Fruit fly (Drosophila melanogaster) whole organism, wandering third instar larva: ENCODE measurements around the gene CG15213.

Source experiments
- HLH106 ChIP-seq: fragments of 200-800 bp; optimal IDR thresholded peaks from 3 replicates; lab custom pipeline; 2019; ENCODE audit warnings: missing biosample characterization, mild to moderate bottlenecking, missing genetic modification characterization, moderate library complexity
- dsf ChIP-seq: sonication (Bioruptor generic); optimal IDR thresholded peaks from 2 replicates; lab custom pipeline; 2016; ENCODE audit warnings: missing biosample characterization, missing genetic modification characterization, borderline replicate concordance
- pan ChIP-seq: fragments of >200 bp; optimal IDR thresholded peaks from 2 replicates; lab custom pipeline; 2017

DNA sequence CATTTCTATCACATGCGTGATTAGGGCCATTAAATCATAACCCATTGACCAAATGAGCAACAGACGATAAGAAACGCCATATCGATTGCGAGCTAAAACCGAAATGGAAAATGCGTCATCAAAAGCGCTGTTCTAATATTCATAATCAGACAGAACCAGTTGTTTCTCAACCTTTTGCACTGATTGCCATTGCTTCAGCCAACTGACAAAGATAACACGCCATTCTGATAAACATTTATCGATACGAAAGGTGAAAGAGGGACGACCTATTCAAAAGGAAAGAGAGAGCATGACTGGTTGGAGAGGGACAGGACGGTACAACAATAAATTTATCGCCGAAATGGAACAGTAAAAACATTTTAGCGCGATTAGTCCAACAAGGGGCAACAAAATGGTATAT, 43.8 kb upstream of the CG15213 start:
- no peak for TF ChIP-seq HLH106
- no peak for TF ChIP-seq dsf (GFP tag; lab: Kevin White, UChicago)
- no peak for TF ChIP-seq pan (lab: Kevin White, UChicago)
